Worm (Caenorhabditis elegans): ENCODE measurements around the gene scc-2.

DNA sequence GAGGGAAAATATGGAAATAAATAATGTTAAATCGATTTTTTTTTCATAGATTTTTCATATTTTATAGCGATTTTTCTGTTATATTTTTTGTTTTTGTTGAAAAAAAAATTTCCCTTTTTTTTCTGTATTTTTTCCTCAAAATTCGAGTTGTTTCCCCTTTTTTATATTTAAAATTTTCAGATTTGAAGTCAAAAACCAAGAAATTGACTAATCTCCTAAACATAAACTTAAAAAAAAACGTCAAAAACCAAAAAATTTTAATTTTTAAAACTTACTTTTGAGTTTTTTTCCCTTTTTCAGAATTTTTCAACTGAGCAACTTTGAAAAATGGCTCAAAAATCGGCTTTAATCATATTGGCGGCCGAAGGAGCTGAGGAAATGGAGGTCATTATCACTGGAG is 26.8 kb upstream of the scc-2 start, which contains the start of gene djr-1.1:
- TF ChIP-seq nhr-10 (tag; optimal IDR thresholded peaks at IDR 0.05) = no peak
- no peak for TF ChIP-seq lin-39 (tag; optimal IDR thresholded peaks at IDR 0.05)

Data from whole organism, L4 larva.